In genomic region chrV:14369412-14369811, ce11 we compare ENCODE assay signal across 3 worm cellular contexts.
TF ChIP-seq lines count a peak whose summit lies in the region.

No protein-coding gene starts in this region.

TF ChIP-seq in whole organism, L2 larva, 48 proteins besides CTCF, POLR2A, EP300 and RAD21:
- TF ChIP-seq crh-2 (tag; optimal IDR thresholded peaks at IDR 0.05; lab: Kevin White, UChicago) (peak; percentile 63), zag-1 (tag; optimal IDR thresholded peaks at IDR 0.05; lab: Kevin White, UChicago) (peak; percentile 4), mab-5 (tag; optimal IDR thresholded peaks at IDR 0.05; lab: Kevin White, UChicago) (peak; percentile 45), nhr-10 (tag; optimal IDR thresholded peaks at IDR 0.05; lab: Kevin White, UChicago) (no peak)

TF ChIP-seq in whole organism, L3 larva, 47 proteins besides CTCF, POLR2A, EP300 and RAD21:
- TF ChIP-seq nfya-1 (tag; optimal IDR thresholded peaks at IDR 0.05; lab: Kevin White, UChicago; ENCODE audit: insufficient read depth) = peak; percentile 43
- TF ChIP-seq lsy-12 (tag; optimal IDR thresholded peaks at IDR 0.05; lab: Kevin White, UChicago) = no peak
- peak; percentile 47 for TF ChIP-seq lin-39 (tag; optimal IDR thresholded peaks at IDR 0.05; lab: Kevin White, UChicago)
- peak; percentile 51 for TF ChIP-seq unc-62 (GFP tag; optimal IDR thresholded peaks at IDR 0.05; lab: Kevin White, UChicago)
- no peak for TF ChIP-seq pha-4 (tag; optimal IDR thresholded peaks at IDR 0.05; lab: Kevin White, UChicago)
- TF ChIP-seq ama-1 (optimal IDR thresholded peaks at IDR 0.05; lab: Kevin White, UChicago) = peak; percentile 53

TF ChIP-seq in whole organism, L4 larva, 104 proteins besides CTCF, POLR2A, EP300 and RAD21:
- TF ChIP-seq tra-1 (GFP tag; IDR thresholded peaks at IDR 0.05; lab: Robert Waterston, UW) (peak; percentile 43; the same call in 1 of the 2 replicates), lsy-2 (tag; optimal IDR thresholded peaks at IDR 0.05; lab: Kevin White, UChicago) (peak in 1 of 2 experiments; percentile 32), ceh-20 (GFP tag; IDR thresholded peaks at IDR 0.05; lab: Robert Waterston, UW) (peak; percentile 78), rbr-2 (tag; optimal IDR thresholded peaks at IDR 0.05; lab: Kevin White, UChicago) (peak; percentile 22), mdl-1 (tag; optimal IDR thresholded peaks at IDR 0.05; lab: Kevin White, UChicago) (no peak), F10B5.3 (tag; optimal IDR thresholded peaks at IDR 0.05; lab: Kevin White, UChicago) (no peak), sdz-12 (GFP tag; optimal IDR thresholded peaks at IDR 0.05; lab: Kevin White, UChicago) (no peak), unc-62 (GFP tag; optimal IDR thresholded peaks at IDR 0.05 in 1 of 2; lab: Kevin White, UChicago) (peak in 1 of 2 experiments; percentile 98), unc-62 (tag; optimal IDR thresholded peaks at IDR 0.05; lab: Kevin White, UChicago) (no peak), vab-7 (GFP tag; IDR thresholded peaks at IDR 0.05; lab: Robert Waterston, UW) (0 out of 2 replicates have a peak, but pooled peaks have one; percentile 25)

Comparison
In these comparisons a context has a peak if more than half of its experiments do, and no peak if none do; other contexts are left out.
1. Of the 23 proteins assayed by ChIP-seq in both whole organism, L4 larva and whole organism, L2 larva: peak only in whole organism, L4 larva: none; only in whole organism, L2 larva: zag-1; in both: none; in neither: 20; mixed calls (peak in some experiments, not most) for 2.